Worm (Caenorhabditis elegans) whole organism, late embryonic: ENCODE results near the gene rpl-10.

Source experiments
- C08G9.2 ChIP-seq: sonication (generic microtip); optimal IDR thresholded peaks from 2 replicates; lab custom pipeline; 2016; ENCODE audit warnings: mild to moderate bottlenecking, missing genetic modification characterization, moderate library complexity, missing compliant biosample characterization
- C38D4.7 ChIP-seq: fragments of 200-800 bp; sonication (Bioruptor generic); optimal IDR thresholded peaks from 2 replicates; lab custom pipeline; 2018; ENCODE audit warnings: mild to moderate bottlenecking, missing genetic modification characterization, moderate library complexity, missing compliant biosample characterization
- F13H6.1 ChIP-seq: sonication (generic microtip); optimal IDR thresholded peaks from 2 replicates; lab custom pipeline; 2016; ENCODE audit warnings: missing genetic modification characterization, missing compliant biosample characterization
- K02D7.2 ChIP-seq: sonication (generic microtip); optimal IDR thresholded peaks from 2 replicates; lab custom pipeline; 2017; ENCODE audit warnings: mild to moderate bottlenecking, missing genetic modification characterization, missing compliant biosample characterization
- K09A11.1 ChIP-seq: sonication (generic microtip); optimal IDR thresholded peaks from 2 replicates; lab custom pipeline; 2017; ENCODE audit warnings: antibody characterized with exemption, mild to moderate bottlenecking, missing genetic modification characterization, missing compliant biosample characterization; ENCODE audit not compliant: insufficient read depth
- ama-1 ChIP-seq: fragments of 150-350 bp; optimal IDR thresholded peaks from 2 replicates; lab custom pipeline; 2014
- ceh-24 ChIP-seq: sonication (generic microtip); optimal IDR thresholded peaks from 2 replicates; lab custom pipeline; 2016; ENCODE audit warnings: mild to moderate bottlenecking, missing genetic modification characterization, missing compliant biosample characterization
- ceh-30 ChIP-seq: fragments of 150-350 bp; optimal IDR thresholded peaks from 2 replicates; lab custom pipeline; 2014; ENCODE audit warnings: missing biosample characterization, missing genetic modification characterization
- ceh-45 ChIP-seq: fragments of 200-800 bp; sonication (Bioruptor generic); IDR thresholded peaks from 2 replicates; pipeline ENCODE4 v1.3.6; 2022; ENCODE audit warnings: missing genetic modification reagents, missing genetic modification characterization, missing compliant biosample characterization
- ceh-6 ChIP-seq: fragments of 200-800 bp; sonication (Bioruptor generic); optimal IDR thresholded peaks from 2 replicates; lab custom pipeline; 2018; ENCODE audit warnings: mild to moderate bottlenecking, missing genetic modification characterization, missing compliant biosample characterization
- ceh-9 ChIP-seq: sonication (generic microtip); optimal IDR thresholded peaks from 2 replicates; lab custom pipeline; 2016; ENCODE audit warnings: mild to moderate bottlenecking, missing genetic modification characterization, inconsistent platforms, missing compliant biosample characterization
- dmd-4 ChIP-seq: sonication (generic microtip); optimal IDR thresholded peaks from 2 replicates; lab custom pipeline; 2016; ENCODE audit warnings: borderline replicate concordance, missing genetic modification characterization, missing compliant biosample characterization
- dve-1 ChIP-seq: sonication (generic microtip); optimal IDR thresholded peaks from 2 replicates; lab custom pipeline; 2017; ENCODE audit warnings: antibody characterized with exemption, mild to moderate bottlenecking, missing genetic modification characterization, missing compliant biosample characterization
- elt-4 ChIP-seq: sonication (generic microtip); optimal IDR thresholded peaks from 2 replicates; lab custom pipeline; 2016; ENCODE audit warnings: missing genetic modification characterization, missing compliant biosample characterization
- fkh-6 ChIP-seq: sonication (generic microtip); optimal IDR thresholded peaks from 2 replicates; lab custom pipeline; 2016; ENCODE audit warnings: missing genetic modification characterization, missing compliant biosample characterization
- gmeb-2 ChIP-seq: sonication (generic microtip); optimal IDR thresholded peaks from 2 replicates; lab custom pipeline; 2016; ENCODE audit warnings: missing genetic modification characterization, inconsistent platforms, missing compliant biosample characterization
- hlh-13 ChIP-seq: fragments of 200-800 bp; sonication (Bioruptor generic); optimal IDR thresholded peaks from 2 replicates; lab custom pipeline; 2018; ENCODE audit warnings: mild to moderate bottlenecking, missing genetic modification characterization, missing compliant biosample characterization
- hlh-30 ChIP-seq: sonication (generic microtip); optimal IDR thresholded peaks from 2 replicates; lab custom pipeline; 2017; ENCODE audit warnings: antibody characterized with exemption, missing genetic modification characterization, missing compliant biosample characterization; ENCODE audit not compliant: insufficient read depth
- hlh-6 ChIP-seq: sonication (generic microtip); optimal IDR thresholded peaks from 2 replicates; lab custom pipeline; 2016; ENCODE audit warnings: missing genotype, missing genetic modification characterization, missing compliant biosample characterization
- hlh-8 ChIP-seq: sonication (generic microtip); optimal IDR thresholded peaks from 2 replicates; lab custom pipeline; 2016; ENCODE audit warnings: missing genotype, missing genetic modification characterization, missing compliant biosample characterization
- lim-6 ChIP-seq: sonication (generic microtip); optimal IDR thresholded peaks from 2 replicates; lab custom pipeline; 2016; ENCODE audit warnings: missing genetic modification characterization, missing compliant biosample characterization
- lin-11 ChIP-seq: fragments of 200-800 bp; sonication (Bioruptor generic); optimal IDR thresholded peaks from 2 replicates; lab custom pipeline; 2018; ENCODE audit warnings: mild to moderate bottlenecking, missing genetic modification characterization, missing compliant biosample characterization
- madf-2 ChIP-seq: sonication (generic microtip); optimal IDR thresholded peaks from 2 replicates; lab custom pipeline; 2017; ENCODE audit warnings: missing genetic modification characterization, missing compliant biosample characterization
- nfya-1 ChIP-seq: sonication (generic microtip); optimal IDR thresholded peaks from 2 replicates; lab custom pipeline; 2017; ENCODE audit warnings: missing genetic modification characterization, mild to moderate bottlenecking, missing compliant biosample characterization, antibody characterized with exemption, moderate library complexity
- pag-3 ChIP-seq: sonication (generic microtip); optimal IDR thresholded peaks from 2 replicates; lab custom pipeline; 2016; ENCODE audit warnings: missing compliant biosample characterization, missing genetic modification characterization, borderline replicate concordance
- pat-9 ChIP-seq: fragments of 200-800 bp; sonication (Bioruptor generic); optimal IDR thresholded peaks from 2 replicates; lab custom pipeline; 2018; ENCODE audit warnings: mild to moderate bottlenecking, missing genetic modification characterization, moderate library complexity, missing compliant biosample characterization
- pqm-1 ChIP-seq: sonication (generic microtip); optimal IDR thresholded peaks from 2 replicates; lab custom pipeline; 2016; ENCODE audit warnings: missing genetic modification characterization, missing compliant biosample characterization
- pros-1 ChIP-seq: fragments of 150-350 bp; optimal IDR thresholded peaks from 2 replicates; lab custom pipeline; 2014; ENCODE audit warnings: missing biosample characterization, missing genetic modification reagents, missing genetic modification characterization
- rnt-1 ChIP-seq: sonication (generic microtip); optimal IDR thresholded peaks from 2 replicates; lab custom pipeline; 2016; ENCODE audit warnings: missing genetic modification characterization, missing compliant biosample characterization
- sdc-2 ChIP-seq: sonication (generic microtip); optimal IDR thresholded peaks from 2 replicates; lab custom pipeline; 2016; ENCODE audit warnings: missing genotype, missing genetic modification characterization, missing compliant biosample characterization
- unc-86 ChIP-seq: sonication (generic microtip); optimal IDR thresholded peaks from 2 replicates; lab custom pipeline; 2016; ENCODE audit warnings: missing genetic modification characterization, missing compliant biosample characterization
- zip-5 ChIP-seq: sonication (generic microtip); optimal IDR thresholded peaks from 2 replicates; lab custom pipeline; 2016; ENCODE audit warnings: missing genetic modification characterization, missing compliant biosample characterization
- ztf-16 ChIP-seq: sonication (generic microtip); optimal IDR thresholded peaks from 2 replicates; lab custom pipeline; 2017; ENCODE audit warnings: missing genetic modification characterization, missing compliant biosample characterization

The rpl-10 gene

DNA sequence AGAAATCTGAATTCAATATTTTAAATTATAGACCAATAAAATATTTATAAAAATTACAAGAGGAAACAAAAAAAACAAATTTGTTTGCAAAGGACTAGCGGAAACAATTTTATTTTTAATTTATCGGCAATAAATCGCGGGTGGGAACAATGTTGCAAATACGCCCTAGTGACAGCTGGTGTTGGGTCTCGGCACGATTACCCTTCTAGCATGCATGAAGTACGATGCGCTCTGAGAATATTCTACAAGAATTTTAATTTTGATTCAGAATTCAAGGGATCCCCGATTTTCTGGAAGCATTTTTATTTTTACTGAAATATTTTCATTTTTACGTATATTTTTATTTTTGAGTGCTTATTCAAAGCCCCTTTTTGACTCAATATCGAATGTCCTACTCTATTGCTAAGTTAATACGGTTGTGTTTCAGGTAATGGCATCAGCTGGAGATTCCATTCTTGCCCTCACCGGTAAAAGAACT lies 41.4 kb downstream of the rpl-10 start, which contains the start of the genes mig-5 and cct-1 (continued):
- TF ChIP-seq hlh-8 (peak; percentile 60), rnt-1 (tag; lab: Kevin White, UChicago) (peak; percentile 69), unc-86 (tag; lab: Kevin White, UChicago) (peak; percentile 66)

DNA sequence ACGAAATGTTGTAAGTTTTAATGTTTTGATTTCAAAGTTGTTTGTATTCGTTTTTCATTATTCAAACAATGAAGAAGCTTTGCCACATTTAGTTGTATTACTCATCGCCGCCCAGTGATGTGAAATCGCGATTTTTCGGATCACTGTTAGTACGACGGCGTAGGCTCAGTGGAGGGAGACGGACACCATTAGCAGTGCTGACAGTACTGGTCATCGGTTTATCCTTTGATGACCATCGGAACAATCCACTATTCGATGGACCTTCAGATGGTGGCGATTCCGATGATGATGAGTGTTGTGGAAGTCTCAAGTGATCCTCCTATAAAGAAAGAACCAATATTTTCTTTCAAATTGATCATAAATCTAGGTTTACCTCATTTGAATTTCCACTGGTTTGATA lies 43.8 kb downstream of the rpl-10 start:
- no peak for TF ChIP-seq elt-4 (tag; lab: Kevin White, UChicago)
- TF ChIP-seq dve-1, result no peak
- TF ChIP-seq C08G9.2, result no peak
- TF ChIP-seq unc-86 (tag; lab: Kevin White, UChicago), result no peak
- TF ChIP-seq ceh-9 (tag; lab: Kevin White, UChicago), result no peak
- TF ChIP-seq ceh-6 (GFP tag; lab: Kevin White, UChicago), result no peak
- TF ChIP-seq K02D7.2 (tag; lab: Kevin White, UChicago), result no peak
- TF ChIP-seq dmd-4 (tag; lab: Kevin White, UChicago), result no peak
- TF ChIP-seq pag-3 (tag; lab: Kevin White, UChicago), result no peak
- TF ChIP-seq madf-2 (tag; lab: Kevin White, UChicago), result no peak
- TF ChIP-seq hlh-13, result no peak
- TF ChIP-seq, all 69 proteins: peak for 0

DNA sequence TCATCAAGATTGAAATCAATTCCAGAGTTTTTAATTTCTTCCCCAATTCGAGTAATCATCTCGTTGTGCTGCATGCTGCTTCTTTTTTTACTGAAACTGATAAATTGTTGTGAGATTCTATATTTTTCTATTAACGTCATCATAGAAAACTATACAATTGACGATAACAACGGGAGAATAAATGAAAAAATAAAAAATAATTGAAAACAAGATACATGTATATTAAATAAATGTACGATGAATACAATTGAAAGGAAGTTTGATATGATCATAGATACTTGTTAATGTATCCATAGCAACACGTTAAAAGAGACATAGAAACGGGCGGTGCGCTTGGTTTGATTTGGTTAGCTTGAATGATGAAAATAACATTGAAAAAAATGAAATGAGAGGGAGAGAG lies 46.8 kb downstream of the rpl-10 start, which contains the start of gene T05C12.8:
T05C12.8 (minus strand) TSS at position 101 of the 400 bp plus-strand sequence.
- TF ChIP-seq sdc-2 (tag; lab: Kevin White, UChicago) (no peak), ceh-24 (no peak), dve-1 (no peak), ceh-45 (GFP tag; lab: Robert Waterston, UW) (no peak), F13H6.1 (tag; lab: Kevin White, UChicago) (no peak), ztf-16 (no peak), pros-1 (no peak), K02D7.2 (tag; lab: Kevin White, UChicago) (no peak), hlh-30 (tag; lab: Kevin White, UChicago) (no peak), ceh-30 (tag; lab: Kevin White, UChicago) (no peak), ceh-6 (GFP tag; lab: Kevin White, UChicago) (no peak), ama-1 (lab: Kevin White, UChicago) (no peak), C38D4.7 (GFP tag; lab: Kevin White, UChicago) (no peak), pqm-1 (no peak)

DNA sequence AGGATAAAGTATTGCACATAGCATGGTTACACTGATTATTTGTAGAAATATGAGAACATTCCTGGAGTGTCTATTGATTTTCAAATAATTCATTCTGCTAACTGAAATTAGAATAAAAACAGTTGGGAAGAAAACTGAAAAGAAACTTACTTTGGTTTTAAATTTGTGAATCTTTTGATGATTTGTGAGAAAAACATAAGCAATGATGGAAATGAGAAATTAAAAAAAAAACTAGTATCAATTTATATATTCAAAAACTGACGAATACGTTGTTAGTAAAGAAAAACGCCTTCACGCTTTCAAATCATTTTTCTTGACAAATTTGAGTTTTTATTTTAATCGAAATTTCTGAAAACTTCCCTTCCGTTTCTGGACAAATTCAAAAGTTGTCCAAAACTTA lies 49.4 kb downstream of the rpl-10 start, which contains the start of gene T05C12.9:
T05C12.9 (minus strand) TSS at position 101 of the 400 bp plus-strand sequence.
- no peak for TF ChIP-seq lim-6 (tag; lab: Kevin White, UChicago)
- no peak for TF ChIP-seq zip-5
- TF ChIP-seq fkh-6 (tag; lab: Kevin White, UChicago), result no peak
- TF ChIP-seq hlh-6 (tag; lab: Kevin White, UChicago), result no peak
- TF ChIP-seq hlh-8, result no peak
- no peak for TF ChIP-seq nfya-1 (tag; lab: Kevin White, UChicago)

DNA sequence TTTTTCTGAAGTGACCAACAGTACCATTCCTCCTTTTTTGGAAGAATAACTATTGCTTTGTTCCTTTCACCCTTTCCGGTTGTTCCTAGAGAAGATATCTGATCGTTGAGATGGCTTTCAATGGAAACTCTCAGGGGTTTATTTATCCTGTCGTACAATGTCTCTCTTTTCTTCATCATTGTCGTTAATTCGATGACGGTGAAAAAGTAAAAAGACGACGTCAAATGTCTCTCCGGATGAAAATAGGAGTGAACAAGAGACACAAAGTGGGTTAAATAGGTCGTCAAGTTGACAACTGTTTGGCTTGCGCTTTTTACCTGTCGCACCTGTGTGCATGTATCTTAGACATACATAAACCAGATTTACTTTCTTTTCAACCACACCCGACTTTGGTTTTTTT lies 50.2 kb downstream of the rpl-10 start:
- TF ChIP-seq K09A11.1 (tag; lab: Kevin White, UChicago), result no peak
- no peak for TF ChIP-seq pat-9 (tag; lab: Kevin White, UChicago)
- TF ChIP-seq lin-11 (tag; lab: Kevin White, UChicago), result no peak
- no peak for TF ChIP-seq gmeb-2 (tag; lab: Kevin White, UChicago)
